Fruit fly (Drosophila melanogaster) whole organism, embryonic: ENCODE measurements around the gene CG6094.
A peak's percentile ranks its signal among the peaks of the same experiment; 100 is the strongest.

Experiments used
- Atf-2 ChIP-seq: fragments of 200-800 bp; sonication (Bioruptor generic); optimal IDR thresholded peaks from 2 replicates; lab custom pipeline; 2016; ENCODE audit warnings: missing biosample characterization, missing genetic modification characterization
- Bdp1 ChIP-seq: fragments of 200-800 bp; sonication (Bioruptor generic); optimal IDR thresholded peaks from 3 replicates; lab custom pipeline; 2016; ENCODE audit warnings: missing biosample characterization, missing genetic modification characterization
- CG10267 ChIP-seq: fragments of 200-800 bp; sonication (Bioruptor generic); optimal IDR thresholded peaks from 2 replicates; lab custom pipeline; 2018; ENCODE audit warnings: missing biosample characterization, mild to moderate bottlenecking, missing genetic modification characterization, moderate library complexity
- CG10462 ChIP-seq: fragments of 200-800 bp; sonication (Bioruptor generic); optimal IDR thresholded peaks from 2 replicates; lab custom pipeline; 2016; ENCODE audit warnings: missing biosample characterization, missing genetic modification characterization
- CG11695 ChIP-seq: fragments of 200-800 bp; sonication (Bioruptor generic); IDR thresholded peaks from 3 replicates; pipeline ENCODE4 v1.3.6; 2022; ENCODE audit warnings: missing biosample characterization, missing genetic modification characterization
- CG12236 ChIP-seq: fragments of 200-800 bp; sonication (Bioruptor generic); optimal IDR thresholded peaks from 2 replicates; lab custom pipeline; 2016; ENCODE audit warnings: missing biosample characterization, missing genetic modification characterization
- CG12942 ChIP-seq: fragments of 200-800 bp; sonication (Bioruptor generic); optimal IDR thresholded peaks from 3 replicates; lab custom pipeline; 2016; ENCODE audit warnings: missing biosample characterization, missing genetic modification characterization
- CG13296 ChIP-seq: fragments of 200-800 bp; sonication (Bioruptor generic); optimal IDR thresholded peaks from 3 replicates; lab custom pipeline; 2018; ENCODE audit warnings: missing biosample characterization, mild to moderate bottlenecking, missing genetic modification characterization
- CG15011 ChIP-seq: fragments of 200-800 bp; sonication (Bioruptor generic); optimal IDR thresholded peaks from 3 replicates; lab custom pipeline; 2018; ENCODE audit warnings: missing biosample characterization, mild to moderate bottlenecking, missing genetic modification characterization
- CG15696 ChIP-seq: fragments of 200-800 bp; sonication (Bioruptor generic); optimal IDR thresholded peaks from 2 replicates; lab custom pipeline; 2019; ENCODE audit warnings: missing biosample characterization, mild to moderate bottlenecking, missing genetic modification characterization, moderate library complexity
- CG17385 ChIP-seq: fragments of 200-800 bp; sonication (Bioruptor generic); optimal IDR thresholded peaks from 3 replicates; lab custom pipeline; 2018; ENCODE audit warnings: missing biosample characterization, mild to moderate bottlenecking, missing genetic modification characterization
- CG2120 ChIP-seq: fragments of 200-800 bp; sonication (Bioruptor generic); optimal IDR thresholded peaks from 3 replicates; lab custom pipeline; 2016; ENCODE audit warnings: missing biosample characterization, missing genetic modification characterization
- CG2199 ChIP-seq: fragments of 200-800 bp; sonication (Bioruptor generic); IDR thresholded peaks from 3 replicates; pipeline ENCODE4 v1.3.6; 2022; ENCODE audit warnings: missing biosample characterization, missing genetic modification characterization
- CG2678 ChIP-seq: fragments of 200-800 bp; sonication (Bioruptor generic); optimal IDR thresholded peaks from 3 replicates; lab custom pipeline; 2019; ENCODE audit warnings: missing biosample characterization, mild to moderate bottlenecking, missing genetic modification characterization, moderate library complexity
- CG30431 ChIP-seq: fragments of 200-800 bp; sonication (Bioruptor generic); optimal IDR thresholded peaks from 2 replicates; lab custom pipeline; 2017; ENCODE audit warnings: missing biosample characterization, missing genetic modification characterization
- CG33557 ChIP-seq: fragments of 200-800 bp; sonication (Bioruptor generic); optimal IDR thresholded peaks from 2 replicates; lab custom pipeline; 2019; ENCODE audit warnings: missing biosample characterization, mild to moderate bottlenecking, missing genetic modification characterization, moderate library complexity
- CG3407 ChIP-seq: fragments of 200-800 bp; sonication (Bioruptor generic); optimal IDR thresholded peaks from 2 replicates; lab custom pipeline; 2018; ENCODE audit warnings: missing biosample characterization, mild to moderate bottlenecking, missing genetic modification characterization
- CG3838 ChIP-seq: fragments of 200-800 bp; sonication (Bioruptor generic); optimal IDR thresholded peaks from 3 replicates; lab custom pipeline; 2016; ENCODE audit warnings: missing biosample characterization, missing genetic modification characterization
- CG4282 ChIP-seq: fragments of 200-800 bp; sonication (Bioruptor generic); optimal IDR thresholded peaks from 2 replicates; lab custom pipeline; 2016; ENCODE audit warnings: missing biosample characterization, missing genetic modification characterization
- CG6854 ChIP-seq: fragments of 200-800 bp; sonication (Bioruptor generic); optimal IDR thresholded peaks from 3 replicates; lab custom pipeline; 2017; ENCODE audit warnings: missing biosample characterization, mild to moderate bottlenecking, missing genetic modification characterization
- CG7271 ChIP-seq: fragments of 200-800 bp; sonication (Bioruptor generic); optimal IDR thresholded peaks from 2 replicates; lab custom pipeline; 2018; ENCODE audit warnings: missing biosample characterization, mild to moderate bottlenecking, missing genetic modification characterization, moderate library complexity
- CG7839 ChIP-seq: fragments of 200-800 bp; sonication (Bioruptor generic); optimal IDR thresholded peaks from 3 replicates; lab custom pipeline; 2018; ENCODE audit warnings: missing biosample characterization, mild to moderate bottlenecking, missing genetic modification characterization, moderate library complexity
- CG9437 ChIP-seq: fragments of 200-800 bp; sonication (Bioruptor generic); optimal IDR thresholded peaks from 2 replicates; lab custom pipeline; 2018; ENCODE audit warnings: missing biosample characterization, mild to moderate bottlenecking, missing genetic modification characterization
- CG9817 ChIP-seq: fragments of 200-800 bp; sonication (Bioruptor generic); optimal IDR thresholded peaks from 2 replicates; lab custom pipeline; 2018; ENCODE audit warnings: missing biosample characterization, mild to moderate bottlenecking, missing genetic modification characterization, moderate library complexity
- Camta ChIP-seq: fragments of 200-800 bp; sonication (Bioruptor generic); optimal IDR thresholded peaks from 2 replicates; lab custom pipeline; 2016; ENCODE audit warnings: missing biosample characterization, missing genetic modification characterization
- Dip2 ChIP-seq: fragments of 200-800 bp; sonication (Bioruptor generic); IDR thresholded peaks from 2 replicates; pipeline ENCODE4 v1.3.6; 2022; ENCODE audit warnings: missing biosample characterization, missing genetic modification characterization
- Doc2 ChIP-seq: fragments of 200-800 bp; sonication (Bioruptor generic); IDR thresholded peaks from 2 replicates; pipeline ENCODE4 v1.3.6; 2022; ENCODE audit warnings: missing biosample characterization, missing genetic modification characterization
- ERR ChIP-seq: fragments of 200-800 bp; sonication (Bioruptor generic); optimal IDR thresholded peaks from 2 replicates; lab custom pipeline; 2016; ENCODE audit warnings: missing biosample characterization, missing genetic modification characterization
- H15 ChIP-seq: fragments of 200-800 bp; sonication (Bioruptor generic); IDR thresholded peaks from 3 replicates; pipeline ENCODE4 v1.3.6; 2022; ENCODE audit warnings: missing biosample characterization, missing genetic modification characterization
- HmgD ChIP-seq: fragments of 200-800 bp; sonication (Bioruptor generic); optimal IDR thresholded peaks from 3 replicates; lab custom pipeline; 2016; ENCODE audit warnings: missing biosample characterization, missing genetic modification characterization
- MESR4 ChIP-seq: fragments of 200-800 bp; sonication (Bioruptor generic); optimal IDR thresholded peaks from 2 replicates; lab custom pipeline; 2018; ENCODE audit warnings: missing biosample characterization, mild to moderate bottlenecking, missing genetic modification characterization, moderate library complexity
- Oaz ChIP-seq: fragments of 200-800 bp; sonication (Bioruptor generic); IDR thresholded peaks from 2 replicates; pipeline ENCODE4 v1.3.6; 2022; ENCODE audit warnings: missing biosample characterization, missing genetic modification characterization
- Six4 ChIP-seq: fragments of 200-800 bp; sonication (Bioruptor generic); optimal IDR thresholded peaks from 2 replicates; lab custom pipeline; 2016; ENCODE audit warnings: missing biosample characterization, missing genetic modification characterization
- Vsx1 ChIP-seq: fragments of 200-800 bp; sonication (Bioruptor generic); optimal IDR thresholded peaks from 2 replicates; lab custom pipeline; 2017; ENCODE audit warnings: missing biosample characterization, mild to moderate bottlenecking, missing genetic modification characterization, missing genetic modification reagents
- br ChIP-seq: fragments of >200 bp; optimal IDR thresholded peaks from 2 replicates; lab custom pipeline; 2017
- dmrt11E ChIP-seq: fragments of 200-800 bp; sonication (Bioruptor generic); optimal IDR thresholded peaks from 3 replicates; lab custom pipeline; 2018; ENCODE audit warnings: missing biosample characterization, mild to moderate bottlenecking, missing genetic modification characterization, moderate library complexity
- emc ChIP-seq: fragments of 200-800 bp; sonication (Bioruptor generic); optimal IDR thresholded peaks from 2 replicates; lab custom pipeline; 2016; ENCODE audit warnings: missing biosample characterization, missing genetic modification characterization
- gcm ChIP-seq: fragments of 200-800 bp; sonication (Bioruptor generic); optimal IDR thresholded peaks from 2 replicates; lab custom pipeline; 2019; ENCODE audit warnings: missing biosample characterization, mild to moderate bottlenecking, missing genetic modification characterization, moderate library complexity
- gfzf ChIP-seq: fragments of 200-800 bp; sonication (Bioruptor generic); optimal IDR thresholded peaks from 2 replicates; lab custom pipeline; 2016; ENCODE audit warnings: missing biosample characterization, mild to moderate bottlenecking, missing genetic modification characterization, moderate library complexity
- ham ChIP-seq: fragments of 200-800 bp; sonication (Bioruptor generic); IDR thresholded peaks from 2 replicates; pipeline ENCODE4 v1.3.6; 2022; ENCODE audit warnings: missing biosample characterization, missing genetic modification characterization
- klu ChIP-seq: fragments of 200-800 bp; sonication (Bioruptor generic); IDR thresholded peaks from 2 replicates; pipeline ENCODE4 v1.3.6; 2022; ENCODE audit warnings: missing biosample characterization, missing genetic modification characterization
- luna ChIP-seq: fragments of 200-800 bp; sonication (Bioruptor generic); optimal IDR thresholded peaks from 2 replicates; lab custom pipeline; 2016; ENCODE audit warnings: missing biosample characterization, missing genetic modification characterization
- nau ChIP-seq: fragments of 200-800 bp; sonication (Bioruptor generic); optimal IDR thresholded peaks from 3 replicates; lab custom pipeline; 2017; ENCODE audit warnings: missing biosample characterization, mild to moderate bottlenecking, missing genetic modification characterization, missing genetic modification reagents
- org-1 ChIP-seq: fragments of 200-800 bp; sonication (Bioruptor generic); optimal IDR thresholded peaks from 2 replicates; lab custom pipeline; 2017; ENCODE audit warnings: missing biosample characterization, missing genetic modification characterization
- pan ChIP-seq, 4 experiments: fragments of >200 bp in 3 of 4; fragments of 200-800 bp in 1 of 4; sonication (Bioruptor generic) in 1 of 4; optimal IDR thresholded peaks in 3 of 4; IDR thresholded peaks in 1 of 4; 2 replicates each; pipeline versions ENCODE4 v1.3.6 to Lab custom; 2017 to 2022; ENCODE audit warnings: missing biosample characterization in 2 of 4, missing genetic modification characterization in 2 of 4, mixed read lengths in 1 of 4
- seq ChIP-seq: fragments of 200-800 bp; sonication (Bioruptor generic); IDR thresholded peaks from 2 replicates; pipeline ENCODE4 v1.3.6; 2022; ENCODE audit warnings: missing biosample characterization, missing genetic modification characterization
- slou ChIP-seq: fragments of 200-800 bp; sonication (Bioruptor generic); optimal IDR thresholded peaks from 3 replicates; lab custom pipeline; 2016; ENCODE audit warnings: missing biosample characterization, missing genetic modification characterization
- sug ChIP-seq: fragments of 200-800 bp; optimal IDR thresholded peaks from 2 replicates; lab custom pipeline; 2019; ENCODE audit warnings: missing biosample characterization, mild to moderate bottlenecking, missing genetic modification characterization, moderate library complexity
- tll ChIP-seq, 2 experiments: fragments of 200-800 bp in 1 of 2; fragments of >200 bp in 1 of 2; sonication (Bioruptor generic) in 1 of 2; optimal IDR thresholded peaks; 2 replicates each; lab custom pipeline; 2017 to 2019; ENCODE audit warnings: missing biosample characterization in 2 of 2, missing genetic modification characterization in 2 of 2, mild to moderate bottlenecking in 1 of 2, moderate library complexity in 1 of 2
- zfh2 ChIP-seq: fragments of 200-800 bp; sonication (Bioruptor generic); optimal IDR thresholded peaks from 2 replicates; lab custom pipeline; 2016; ENCODE audit warnings: missing biosample characterization, missing genetic modification characterization

Gene CG6094

dm6 chr2L:10506557-10507252 is at the start of gene CG6094, which contains the start of gene Myo31DF (continued):
- TF ChIP-seq emc (GFP tag; lab: Kevin White, UChicago): no peak
- TF ChIP-seq CG2678 (tag; lab: Kevin White, UChicago): peak; percentile 49
- peak; percentile 43 for TF ChIP-seq Bdp1 (GFP tag; lab: Kevin White, UChicago)
- peak; percentile 56 for TF ChIP-seq HmgD
- TF ChIP-seq CG15696 (tag; lab: Kevin White, UChicago): peak; percentile 8
- no peak for TF ChIP-seq H15 (GFP tag; lab: Robert Waterston, UW)
- no peak for TF ChIP-seq br (lab: Kevin White, UChicago)
- peak; percentile 58 for TF ChIP-seq CG17385 (GFP tag; lab: Kevin White, UChicago)
- no peak for TF ChIP-seq Oaz
- peak; percentile 47 for TF ChIP-seq CG2120 (GFP tag; lab: Kevin White, UChicago)
- peak; percentile 59 for TF ChIP-seq Vsx1 (GFP tag; lab: Kevin White, UChicago)
- TF ChIP-seq Doc2 (GFP tag; lab: Robert Waterston, UW): no peak
- TF ChIP-seq slou (GFP tag; lab: Kevin White, UChicago): no peak
- no peak for TF ChIP-seq dmrt11E (tag; lab: Kevin White, UChicago)
- peak; percentile 44 for TF ChIP-seq CG6854 (GFP tag; lab: Kevin White, UChicago)
- peak; percentile 54 for TF ChIP-seq ERR
- TF ChIP-seq klu (GFP tag; lab: Robert Waterston, UW): no peak
- TF ChIP-seq CG30431 (GFP tag; lab: Kevin White, UChicago): no peak
- TF ChIP-seq CG10267 (tag; lab: Kevin White, UChicago): peak; percentile 59
- no peak for TF ChIP-seq CG12236 (GFP tag; lab: Kevin White, UChicago)
- no peak for TF ChIP-seq Six4 (GFP tag; lab: Kevin White, UChicago)
- peak; percentile 87; the same call in 2 of the 3 replicates for TF ChIP-seq CG2199 (GFP tag; lab: Robert Waterston, UW)
- TF ChIP-seq CG9817 (tag; lab: Kevin White, UChicago): peak; percentile 13
- TF ChIP-seq Camta (GFP tag; lab: Kevin White, UChicago): peak; percentile 29
- no peak for TF ChIP-seq luna (GFP tag; lab: Kevin White, UChicago)
- no peak for TF ChIP-seq CG10462 (GFP tag; lab: Kevin White, UChicago)
- TF ChIP-seq seq (GFP tag; lab: Robert Waterston, UW): no peak
- TF ChIP-seq gcm (GFP tag; lab: Kevin White, UChicago): no peak
- peak; percentile 97 for TF ChIP-seq gfzf (GFP tag; lab: Kevin White, UChicago)
- peak; percentile 1 for TF ChIP-seq MESR4 (GFP tag; lab: Kevin White, UChicago)
- TF ChIP-seq CG12942: peak; percentile 6
- peak; percentile 8 for TF ChIP-seq CG7839 (tag; lab: Kevin White, UChicago)
- TF ChIP-seq CG4282 (GFP tag; lab: Kevin White, UChicago): no peak
- no peak for TF ChIP-seq CG11695 (GFP tag; lab: Robert Waterston, UW)
- no peak for TF ChIP-seq CG33557 (GFP tag; lab: Kevin White, UChicago)
- no peak for TF ChIP-seq CG3407 (GFP tag; lab: Kevin White, UChicago)
- TF ChIP-seq org-1: no peak
- no peak for TF ChIP-seq pan (optimal IDR thresholded peaks at IDR 0.05; lab: Kevin White, UChicago)
- peak in 1 of 2 experiments; percentile 17 for TF ChIP-seq pan (GFP tag; optimal IDR thresholded peaks at IDR 0.05 in 1 of 2, IDR thresholded peaks at IDR 0.05 in 1 of 2)
- TF ChIP-seq CG7271: no peak
- TF ChIP-seq CG9437 (GFP tag; lab: Kevin White, UChicago): no peak
- no peak for TF ChIP-seq CG3838 (GFP tag; lab: Kevin White, UChicago)
- peak; percentile 23 for TF ChIP-seq CG13296 (GFP tag; lab: Kevin White, UChicago)
- no peak for TF ChIP-seq Atf-2 (GFP tag; lab: Kevin White, UChicago)
- TF ChIP-seq ham (GFP tag; lab: Robert Waterston, UW): no peak
- no peak for TF ChIP-seq nau (GFP tag; lab: Kevin White, UChicago)
- TF ChIP-seq sug (tag; lab: Kevin White, UChicago): peak; percentile 61
- TF ChIP-seq Dip2 (GFP tag; lab: Robert Waterston, UW): no peak
- TF ChIP-seq tll (GFP tag; optimal IDR thresholded peaks at IDR 0.05; lab: Kevin White, UChicago): peak; percentile 40 to 44
- peak; percentile 42 for TF ChIP-seq zfh2
- TF ChIP-seq CG15011 (GFP tag; lab: Kevin White, UChicago): no peak
